Worm (Caenorhabditis elegans): Measurements from ENCODE around the gene clc-5.

DNA sequence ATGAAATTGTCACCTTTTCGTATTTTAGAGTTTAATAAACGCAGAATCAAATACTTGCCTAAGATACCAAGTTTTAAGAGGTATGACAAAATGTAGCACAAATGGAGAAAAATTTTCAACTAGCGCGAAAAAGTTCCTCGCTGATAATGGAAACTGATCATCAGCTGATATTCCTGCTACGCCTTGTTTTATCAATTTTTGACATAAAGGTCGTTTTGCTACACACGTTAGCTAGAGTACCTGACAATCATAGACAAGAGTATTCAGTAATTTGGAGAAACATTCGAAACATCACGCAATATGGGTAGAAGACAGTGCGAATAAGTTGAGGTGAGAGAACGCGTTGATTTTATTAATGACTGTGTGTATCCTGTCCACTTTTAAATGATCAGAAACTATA lies 12.4 kb downstream of the clc-5 start:
- no peak for TF ChIP-seq dpl-1 (GFP tag; optimal IDR thresholded peaks at IDR 0.05)
- TF ChIP-seq T07F8.4 (tag; optimal IDR thresholded peaks at IDR 0.05): no peak
- no peak for TF ChIP-seq rec-8 (tag; optimal IDR thresholded peaks at IDR 0.05)
- TF ChIP-seq F39B2.1 (GFP tag; IDR thresholded peaks at IDR 0.05): no peak
- no peak for TF ChIP-seq cebp-2 (GFP tag; IDR thresholded peaks at IDR 0.05)
- TF ChIP-seq lin-35 (GFP tag; optimal IDR thresholded peaks at IDR 0.05): no peak
- TF ChIP-seq ztf-6 (GFP tag; IDR thresholded peaks at IDR 0.05): no peak
- no peak for TF ChIP-seq egl-18 (GFP tag; IDR thresholded peaks at IDR 0.05)
- TF ChIP-seq ztf-22 (GFP tag; optimal IDR thresholded peaks at IDR 0.05): no peak

Data from whole organism, young adult.